Worm (Caenorhabditis elegans) whole organism, L1 larva: ENCODE data around the gene H32C10.1.

Experiments
- F16B12.6 ChIP-seq: fragments of 150-350 bp; optimal IDR thresholded peaks from 2 replicates; lab custom pipeline; 2014; ENCODE audit warnings: missing biosample characterization, missing genetic modification characterization
- aha-1 ChIP-seq: fragments of 150-350 bp; optimal IDR thresholded peaks from 2 replicates; lab custom pipeline; 2014; ENCODE audit warnings: missing biosample characterization, missing genetic modification characterization
- jun-1 ChIP-seq: fragments of 150-350 bp; optimal IDR thresholded peaks from 2 replicates; lab custom pipeline; 2014; ENCODE audit warnings: missing biosample characterization, missing genetic modification reagents, missing genetic modification characterization
- lin-39 ChIP-seq: fragments of 150-350 bp; optimal IDR thresholded peaks from 2 replicates; lab custom pipeline; 2014; ENCODE audit warnings: missing biosample characterization, missing genetic modification reagents, missing genetic modification characterization
- lir-3 ChIP-seq: sonication (generic microtip); optimal IDR thresholded peaks from 2 replicates; lab custom pipeline; 2016; ENCODE audit warnings: mild to moderate bottlenecking, missing genetic modification characterization, moderate library complexity, missing compliant biosample characterization; ENCODE audit not compliant: poor library complexity
- lsy-2 ChIP-seq, 2 experiments: fragments of 150-350 bp; optimal IDR thresholded peaks; 2 replicates each; lab custom pipeline; 2014; ENCODE audit warnings: missing biosample characterization in 2 of 2, missing genetic modification characterization in 2 of 2
- nhr-11 ChIP-seq: fragments of 150-350 bp; optimal IDR thresholded peaks from 2 replicates; lab custom pipeline; 2014; ENCODE audit warnings: missing biosample characterization, missing genetic modification characterization
- nhr-12 ChIP-seq: sonication (generic microtip); optimal IDR thresholded peaks from 2 replicates; lab custom pipeline; 2017; ENCODE audit warnings: missing biosample characterization, missing genetic modification characterization
- nhr-237 ChIP-seq: fragments of 150-350 bp; optimal IDR thresholded peaks from 2 replicates; lab custom pipeline; 2014; ENCODE audit warnings: missing biosample characterization, missing genetic modification characterization
- nhr-28 ChIP-seq: fragments of 150-350 bp; optimal IDR thresholded peaks from 2 replicates; lab custom pipeline; 2014; ENCODE audit warnings: missing biosample characterization, missing genetic modification characterization
- nhr-84 ChIP-seq: sonication (generic microtip); optimal IDR thresholded peaks from 2 replicates; lab custom pipeline; 2017; ENCODE audit warnings: missing biosample characterization, missing genetic modification characterization
- pax-3 ChIP-seq: fragments of 200-800 bp; sonication (Bioruptor generic); optimal IDR thresholded peaks from 2 replicates; lab custom pipeline; 2018; ENCODE audit warnings: mild to moderate bottlenecking, missing genetic modification characterization, moderate library complexity, missing compliant biosample characterization
- rnt-1 ChIP-seq: sonication (generic microtip); optimal IDR thresholded peaks from 2 replicates; lab custom pipeline; 2016; ENCODE audit warnings: mild to moderate bottlenecking, missing genetic modification characterization, moderate library complexity, missing compliant biosample characterization
- ztf-11 ChIP-seq, 2 experiments: sonication (generic microtip); optimal IDR thresholded peaks; 2 replicates each; lab custom pipeline; 2016 to 2017; ENCODE audit warnings: missing genetic modification characterization in 2 of 2, missing biosample characterization in 1 of 2, missing compliant biosample characterization in 1 of 2

DNA sequence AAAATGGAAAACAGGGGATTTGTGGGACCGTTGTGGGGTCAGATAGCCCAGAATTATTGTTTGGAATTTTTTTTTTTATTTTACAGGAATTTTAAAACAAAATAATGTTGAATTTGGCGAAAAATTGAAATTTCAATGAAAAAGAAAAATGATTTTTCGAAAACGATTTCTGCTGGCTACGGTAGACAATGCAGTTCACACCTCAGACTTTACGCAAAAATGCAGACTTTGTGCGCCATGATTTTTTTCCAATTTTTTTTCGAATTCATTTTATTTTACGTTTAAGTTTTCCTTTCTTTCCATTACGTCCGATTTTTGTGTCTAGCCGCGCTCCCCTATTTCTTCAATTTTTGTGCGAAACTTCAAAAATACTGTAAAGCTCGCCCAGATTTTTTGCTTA lies 5.8 kb downstream of the H32C10.1 start:
- no peak for TF ChIP-seq aha-1 (tag; lab: Kevin White, UChicago)
- no peak for TF ChIP-seq nhr-237 (tag; lab: Kevin White, UChicago)
- TF ChIP-seq pax-3 (tag; lab: Kevin White, UChicago) = no peak
- no peak for TF ChIP-seq rnt-1
- TF ChIP-seq nhr-12 (tag; lab: Kevin White, UChicago) = no peak
- no peak for TF ChIP-seq lir-3
- no peak for TF ChIP-seq nhr-11
- no peak for TF ChIP-seq ztf-11 (tag; optimal IDR thresholded peaks at IDR 0.05; lab: Kevin White, UChicago)
- TF ChIP-seq lin-39 (tag; lab: Kevin White, UChicago) = no peak
- no peak for TF ChIP-seq nhr-28 (tag; lab: Kevin White, UChicago)
- no peak for TF ChIP-seq jun-1 (tag; lab: Kevin White, UChicago)
- TF ChIP-seq lsy-2 (tag; optimal IDR thresholded peaks at IDR 0.05; lab: Kevin White, UChicago) = peak in 1 of 2 experiments; percentile 72
- no peak for TF ChIP-seq nhr-84
- TF ChIP-seq F16B12.6 = no peak
